Worm (Caenorhabditis elegans) whole organism, mixed stage, embryonic: Measurements from ENCODE around the gene tag-151.

Experiments used
- ceh-39 ChIP-seq: fragments of 150-350 bp; optimal IDR thresholded peaks from 2 replicates; lab custom pipeline; 2014; ENCODE audit warnings: missing biosample characterization, missing genetic modification characterization
- ces-1 ChIP-seq: fragments of 150-350 bp; optimal IDR thresholded peaks from 2 replicates; lab custom pipeline; 2014; ENCODE audit warnings: missing biosample characterization, missing genetic modification reagents, missing genetic modification characterization
- lin-13 ChIP-seq: fragments of 150-350 bp; optimal IDR thresholded peaks from 2 replicates; lab custom pipeline; 2014; ENCODE audit warnings: missing biosample characterization, missing genetic modification characterization
- lin-32 ChIP-seq: fragments of 200-800 bp; sonication (Bioruptor generic); optimal IDR thresholded peaks from 2 replicates; lab custom pipeline; 2018; ENCODE audit warnings: mild to moderate bottlenecking, missing genetic modification characterization, missing compliant biosample characterization
- nhr-237 ChIP-seq: fragments of 150-350 bp; optimal IDR thresholded peaks from 2 replicates; lab custom pipeline; 2014; ENCODE audit warnings: missing biosample characterization, missing genetic modification characterization
- nhr-28 ChIP-seq: fragments of 150-350 bp; optimal IDR thresholded peaks from 2 replicates; lab custom pipeline; 2014; ENCODE audit warnings: missing biosample characterization, missing genetic modification characterization
- nhr-76 ChIP-seq: sonication (generic microtip); optimal IDR thresholded peaks from 2 replicates; lab custom pipeline; 2017; ENCODE audit warnings: missing biosample characterization, missing genetic modification characterization
- snpc-4 ChIP-seq: fragments of 150-350 bp; optimal IDR thresholded peaks from 2 replicates; lab custom pipeline; 2014; ENCODE audit warnings: missing biosample characterization, missing genetic modification characterization
- unc-39 ChIP-seq: fragments of 150-350 bp; optimal IDR thresholded peaks from 2 replicates; lab custom pipeline; 2014; ENCODE audit warnings: missing biosample characterization, missing genetic modification characterization

ce11 chrII:4683693-4684092, 26.4 kb upstream of the tag-151 start, which contains the start of gene sre-40:
- no peak for TF ChIP-seq nhr-237 (tag; lab: Kevin White, UChicago)
- no peak for TF ChIP-seq lin-13 (tag; lab: Kevin White, UChicago)
- TF ChIP-seq nhr-76 (tag; lab: Kevin White, UChicago), result no peak
- no peak for TF ChIP-seq ceh-39 (tag; lab: Kevin White, UChicago)
- TF ChIP-seq unc-39, result no peak
- no peak for TF ChIP-seq snpc-4
- no peak for TF ChIP-seq lin-32
- TF ChIP-seq ces-1 (GFP tag; lab: Kevin White, UChicago), result no peak
- TF ChIP-seq nhr-28, result no peak
